Fruit fly (Drosophila melanogaster) whole organism, embryonic: Measurements from ENCODE around the gene CG13842.
A peak's percentile ranks its signal among the peaks of the same experiment; 100 is the strongest.

Source experiments
- Antp ChIP-seq: fragments of 200-800 bp; sonication (Bioruptor generic); optimal IDR thresholded peaks from 3 replicates; lab custom pipeline; 2016; ENCODE audit warnings: missing biosample characterization, missing genetic modification characterization
- Atf6 ChIP-seq: fragments of 200-800 bp; sonication (Bioruptor generic); IDR thresholded peaks from 2 replicates; pipeline ENCODE4 v1.3.6; 2022; ENCODE audit warnings: missing biosample characterization, missing genetic modification characterization
- BEAF-32 ChIP-seq: fragments of 200-800 bp; sonication (Bioruptor generic); optimal IDR thresholded peaks from 3 replicates; lab custom pipeline; 2017; ENCODE audit warnings: missing biosample characterization, missing genetic modification characterization, mild to moderate bottlenecking, moderate library complexity, missing genetic modification reagents
- CG10366 ChIP-seq: fragments of 200-800 bp; sonication (Bioruptor generic); IDR thresholded peaks from 2 replicates; pipeline ENCODE4 v1.3.6; 2022; ENCODE audit warnings: missing biosample characterization, missing genetic modification characterization
- CG10431 ChIP-seq: fragments of 200-800 bp; sonication (Bioruptor generic); optimal IDR thresholded peaks from 3 replicates; lab custom pipeline; 2018; ENCODE audit warnings: missing biosample characterization, mild to moderate bottlenecking, missing genetic modification characterization
- CG10543 ChIP-seq: fragments of 200-800 bp; sonication (Bioruptor generic); optimal IDR thresholded peaks from 3 replicates; lab custom pipeline; 2017; ENCODE audit warnings: missing biosample characterization, mild to moderate bottlenecking, missing genetic modification characterization, moderate library complexity
- CG10565 ChIP-seq: fragments of 200-800 bp; sonication (Bioruptor generic); optimal IDR thresholded peaks from 3 replicates; lab custom pipeline; 2016; ENCODE audit warnings: missing biosample characterization, mild to moderate bottlenecking, missing genetic modification characterization
- CG11093 ChIP-seq: fragments of 200-800 bp; sonication (Bioruptor generic); IDR thresholded peaks from 3 replicates; pipeline ENCODE4 v1.3.6; 2022; ENCODE audit warnings: missing biosample characterization, missing genetic modification characterization
- CG12659 ChIP-seq: fragments of 200-800 bp; sonication (Bioruptor generic); optimal IDR thresholded peaks from 3 replicates; lab custom pipeline; 2017; ENCODE audit warnings: mild to moderate bottlenecking, missing biosample characterization, missing genetic modification reagents, missing genetic modification characterization
- CG14014 ChIP-seq: fragments of 200-800 bp; sonication (Bioruptor generic); IDR thresholded peaks from 2 replicates; pipeline ENCODE4 v1.3.6; 2022; ENCODE audit warnings: missing biosample characterization, missing genetic modification characterization
- CG15269 ChIP-seq: fragments of 200-800 bp; sonication (Bioruptor generic); optimal IDR thresholded peaks from 2 replicates; lab custom pipeline; 2018; ENCODE audit warnings: missing biosample characterization, mild to moderate bottlenecking, missing genetic modification characterization, moderate library complexity
- CG15479 ChIP-seq: fragments of 200-800 bp; sonication (Bioruptor generic); optimal IDR thresholded peaks from 3 replicates; lab custom pipeline; 2019; ENCODE audit warnings: missing biosample characterization, mild to moderate bottlenecking, missing genetic modification characterization, moderate library complexity
- CG15601 ChIP-seq: fragments of 200-800 bp; sonication (Bioruptor generic); optimal IDR thresholded peaks from 3 replicates; lab custom pipeline; 2019; ENCODE audit warnings: missing biosample characterization, mild to moderate bottlenecking, missing genetic modification characterization, moderate library complexity
- CG17912 ChIP-seq: fragments of 200-800 bp; sonication (Bioruptor generic); optimal IDR thresholded peaks from 2 replicates; lab custom pipeline; 2018; ENCODE audit warnings: missing biosample characterization, mild to moderate bottlenecking, missing genetic modification characterization
- CG1792 ChIP-seq: fragments of 200-800 bp; sonication (Bioruptor generic); optimal IDR thresholded peaks from 2 replicates; lab custom pipeline; 2016; ENCODE audit warnings: missing biosample characterization, missing genetic modification characterization
- CG18599 ChIP-seq: fragments of 200-800 bp; sonication (Bioruptor generic); optimal IDR thresholded peaks from 3 replicates; lab custom pipeline; 2017; ENCODE audit warnings: missing biosample characterization, missing genetic modification characterization, mild to moderate bottlenecking, moderate library complexity, missing genetic modification reagents
- CG18619 ChIP-seq: fragments of 200-800 bp; sonication (Bioruptor generic); optimal IDR thresholded peaks from 3 replicates; lab custom pipeline; 2017; ENCODE audit warnings: missing biosample characterization, mild to moderate bottlenecking, missing genetic modification characterization
- CG2199 ChIP-seq: fragments of 200-800 bp; sonication (Bioruptor generic); IDR thresholded peaks from 3 replicates; pipeline ENCODE4 v1.3.6; 2022; ENCODE audit warnings: missing biosample characterization, missing genetic modification characterization
- CG3065 ChIP-seq: fragments of 200-800 bp; sonication (Bioruptor generic); optimal IDR thresholded peaks from 2 replicates; lab custom pipeline; 2016; ENCODE audit warnings: missing biosample characterization, missing genetic modification characterization
- CG33557 ChIP-seq: fragments of 200-800 bp; sonication (Bioruptor generic); optimal IDR thresholded peaks from 2 replicates; lab custom pipeline; 2019; ENCODE audit warnings: missing biosample characterization, mild to moderate bottlenecking, missing genetic modification characterization, moderate library complexity
- CG4282 ChIP-seq: fragments of 200-800 bp; sonication (Bioruptor generic); optimal IDR thresholded peaks from 2 replicates; lab custom pipeline; 2016; ENCODE audit warnings: missing biosample characterization, missing genetic modification characterization
- CG4854 ChIP-seq: fragments of 200-800 bp; sonication (Bioruptor generic); optimal IDR thresholded peaks from 2 replicates; lab custom pipeline; 2016; ENCODE audit warnings: missing biosample characterization, missing genetic modification characterization, inconsistent platforms
- CG7372 ChIP-seq: fragments of 200-800 bp; sonication (Bioruptor generic); IDR thresholded peaks from 2 replicates; pipeline ENCODE4 v1.3.6; 2022; ENCODE audit warnings: missing biosample characterization, missing genetic modification characterization
- CG7556 ChIP-seq: fragments of 200-800 bp; sonication (Bioruptor generic); optimal IDR thresholded peaks from 2 replicates; lab custom pipeline; 2017; ENCODE audit warnings: missing biosample characterization, mild to moderate bottlenecking, missing genetic modification characterization
- CG7928 ChIP-seq: fragments of 200-800 bp; sonication (Bioruptor generic); optimal IDR thresholded peaks from 2 replicates; lab custom pipeline; 2017; ENCODE audit warnings: missing biosample characterization, mild to moderate bottlenecking, missing genetic modification characterization
- CG8359 ChIP-seq: fragments of 200-800 bp; sonication (Bioruptor generic); optimal IDR thresholded peaks from 2 replicates; lab custom pipeline; 2017; ENCODE audit warnings: missing biosample characterization, mild to moderate bottlenecking, missing genetic modification characterization, borderline replicate concordance
- Fer2 ChIP-seq: fragments of 200-800 bp; sonication (Bioruptor generic); optimal IDR thresholded peaks from 2 replicates; lab custom pipeline; 2018; ENCODE audit warnings: missing biosample characterization, mild to moderate bottlenecking, missing genetic modification characterization, moderate library complexity
- Gsc ChIP-seq: fragments of 200-800 bp; sonication (Bioruptor generic); IDR thresholded peaks from 2 replicates; pipeline ENCODE4 v1.3.6; 2022; ENCODE audit warnings: missing biosample characterization, missing genetic modification characterization
- Hmx ChIP-seq: fragments of 200-800 bp; sonication (Bioruptor generic); optimal IDR thresholded peaks from 2 replicates; lab custom pipeline; 2016; ENCODE audit warnings: missing biosample characterization, missing genetic modification characterization
- Hr78 ChIP-seq, 2 experiments: fragments of 200-800 bp in 1 of 2; fragments of >200 bp in 1 of 2; sonication (Bioruptor generic) in 1 of 2; optimal IDR thresholded peaks; 2 replicates each; lab custom pipeline; 2017 to 2019; ENCODE audit warnings: missing biosample characterization in 2 of 2, missing genetic modification characterization in 2 of 2, mild to moderate bottlenecking in 1 of 2, moderate library complexity in 1 of 2
- Lim3 ChIP-seq: fragments of 200-800 bp; sonication (Bioruptor generic); IDR thresholded peaks from 2 replicates; pipeline ENCODE4 v1.3.6; 2022; ENCODE audit warnings: missing biosample characterization, missing genetic modification characterization
- Opbp ChIP-seq: fragments of 200-800 bp; sonication (Bioruptor generic); IDR thresholded peaks from 3 replicates; pipeline ENCODE4 v1.3.6; 2022; ENCODE audit warnings: missing biosample characterization, missing genetic modification characterization; ENCODE audit not compliant: partially characterized antibody
- Scr ChIP-seq: fragments of 200-800 bp; sonication (Bioruptor generic); IDR thresholded peaks from 2 replicates; pipeline ENCODE4 v1.3.6; 2022; ENCODE audit warnings: missing biosample characterization, missing genetic modification characterization; ENCODE audit not compliant: partially characterized antibody
- aop ChIP-seq: fragments of 200-800 bp; sonication (Bioruptor generic); IDR thresholded peaks from 2 replicates; pipeline ENCODE4 v1.3.6; 2022; ENCODE audit warnings: missing biosample characterization, missing genetic modification characterization
- cato ChIP-seq: fragments of 200-800 bp; sonication (Bioruptor generic); optimal IDR thresholded peaks from 2 replicates; lab custom pipeline; 2016; ENCODE audit warnings: missing biosample characterization, missing genetic modification characterization, borderline replicate concordance
- dpn ChIP-seq, 2 experiments: fragments of 200-800 bp; sonication (Bioruptor generic); optimal IDR thresholded peaks; 3 replicates each; lab custom pipeline; 2016; ENCODE audit warnings: missing biosample characterization in 2 of 2, missing genetic modification characterization in 2 of 2
- ems ChIP-seq: fragments of 200-800 bp; sonication (Bioruptor generic); optimal IDR thresholded peaks from 3 replicates; lab custom pipeline; 2016; ENCODE audit warnings: missing biosample characterization, missing genetic modification characterization
- esg ChIP-seq: fragments of 200-800 bp; sonication (Bioruptor generic); conservative IDR thresholded peaks from 2 replicates; pipeline ENCODE4 v1.3.6; 2022; ENCODE audit warnings: missing biosample characterization, missing genetic modification characterization
- grn ChIP-seq: fragments of 200-800 bp; sonication (Bioruptor generic); optimal IDR thresholded peaks from 3 replicates; lab custom pipeline; 2017; ENCODE audit warnings: missing biosample characterization, missing genetic modification characterization
- gsb-n ChIP-seq: fragments of 200-800 bp; sonication (Bioruptor generic); optimal IDR thresholded peaks from 3 replicates; lab custom pipeline; 2018; ENCODE audit warnings: missing biosample characterization, mild to moderate bottlenecking, missing genetic modification characterization
- gt ChIP-seq: fragments of 200-800 bp; sonication (Bioruptor generic); IDR thresholded peaks from 2 replicates; pipeline ENCODE4 v1.3.6; 2022; ENCODE audit warnings: missing biosample characterization, missing genetic modification characterization
- lab ChIP-seq: fragments of 200-800 bp; sonication (Bioruptor generic); optimal IDR thresholded peaks from 3 replicates; lab custom pipeline; 2017; ENCODE audit warnings: missing biosample characterization, missing genetic modification characterization, mild to moderate bottlenecking, moderate library complexity, missing genetic modification reagents
- lmd ChIP-seq: fragments of 200-800 bp; sonication (Bioruptor generic); IDR thresholded peaks from 2 replicates; pipeline ENCODE4 v1.3.6; 2022; ENCODE audit warnings: missing biosample characterization, missing genetic modification characterization
- oc ChIP-seq: fragments of 200-800 bp; sonication (Bioruptor generic); optimal IDR thresholded peaks from 2 replicates; lab custom pipeline; 2018; ENCODE audit warnings: missing biosample characterization, mild to moderate bottlenecking, missing genetic modification characterization, moderate library complexity
- onecut ChIP-seq: fragments of 200-800 bp; sonication (Bioruptor generic); IDR thresholded peaks from 2 replicates; pipeline ENCODE4 v1.3.6; 2022; ENCODE audit warnings: missing biosample characterization, missing genetic modification characterization
- prd ChIP-seq, 3 experiments: fragments of >200 bp in 2 of 3; fragments of 200-800 bp in 1 of 3; sonication (Bioruptor generic) in 1 of 3; optimal IDR thresholded peaks in 2 of 3; IDR thresholded peaks in 1 of 3; 2 replicates in 2 of 3; 3 replicates in 1 of 3; pipeline versions ENCODE4 v1.3.6 to Lab custom; 2017 to 2022; ENCODE audit warnings: missing biosample characterization in 1 of 3, missing genetic modification characterization in 1 of 3
- row ChIP-seq: fragments of 200-800 bp; sonication (Bioruptor generic); IDR thresholded peaks from 3 replicates; pipeline ENCODE4 v1.3.6; 2022; ENCODE audit warnings: missing biosample characterization, missing genetic modification characterization
- sens ChIP-seq: fragments of 200-800 bp; sonication (Bioruptor generic); peaks from one replicate; lab custom pipeline; 2016; ENCODE audit warnings: missing biosample characterization, missing genetic modification characterization
- sisA ChIP-seq: fragments of 200-800 bp; sonication (Bioruptor generic); IDR thresholded peaks from 2 replicates; pipeline ENCODE4 v1.3.6; 2022; ENCODE audit warnings: missing biosample characterization, missing genetic modification characterization
- sug ChIP-seq: fragments of 200-800 bp; optimal IDR thresholded peaks from 2 replicates; lab custom pipeline; 2019; ENCODE audit warnings: missing biosample characterization, mild to moderate bottlenecking, missing genetic modification characterization, moderate library complexity
- unc-4 ChIP-seq: fragments of 200-800 bp; sonication (Bioruptor generic); IDR thresholded peaks from 2 replicates; pipeline ENCODE4 v1.3.6; 2022; ENCODE audit warnings: missing biosample characterization, missing genetic modification characterization; ENCODE audit not compliant: partially characterized antibody
- usp ChIP-seq: fragments of >200 bp; optimal IDR thresholded peaks from 2 replicates; lab custom pipeline; 2017; ENCODE audit warnings: missing biosample characterization, missing genetic modification characterization

CG13842 gene

DNA sequence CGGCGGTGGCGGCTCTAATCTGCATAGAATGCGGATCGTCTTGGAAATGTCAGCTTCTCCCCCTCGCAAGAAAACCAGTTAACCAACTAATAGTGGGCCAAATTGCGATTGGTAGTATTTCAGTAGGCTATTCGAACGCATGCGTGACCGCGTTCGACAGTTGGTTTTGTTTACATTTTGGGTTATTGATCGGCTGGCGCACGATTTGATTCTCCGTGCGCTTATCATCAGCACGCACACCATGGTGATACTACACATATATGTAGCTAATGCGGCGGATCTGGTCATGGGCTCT is 46.5 kb upstream of the CG13842 start (continued):
- TF ChIP-seq CG17912 (GFP tag; lab: Kevin White, UChicago) (no peak), CG4282 (GFP tag; lab: Kevin White, UChicago) (no peak), dpn (GFP tag; optimal IDR thresholded peaks at IDR 0.05; lab: Kevin White, UChicago) (no peak), lmd (no peak), gt (GFP tag; lab: Robert Waterston, UW) (no peak), prd (optimal IDR thresholded peaks at IDR 0.05; lab: Kevin White, UChicago) (no peak), prd (GFP tag; IDR thresholded peaks at IDR 0.05; lab: Robert Waterston, UW) (no peak), aop (GFP tag; lab: Robert Waterston, UW) (no peak), CG14014 (GFP tag; lab: Robert Waterston, UW) (no peak), CG12659 (GFP tag; lab: Kevin White, UChicago) (no peak), ems (GFP tag; lab: Kevin White, UChicago) (no peak), CG15269 (tag; lab: Kevin White, UChicago) (no peak), gsb-n (tag; lab: Kevin White, UChicago) (no peak), sisA (no peak), CG11093 (GFP tag; lab: Robert Waterston, UW) (no peak), CG18619 (GFP tag; lab: Kevin White, UChicago) (no peak), CG10431 (GFP tag; lab: Kevin White, UChicago) (no peak), usp (GFP tag; lab: Kevin White, UChicago) (no peak), grn (peak; percentile 4), oc (no peak), CG7556 (GFP tag; lab: Kevin White, UChicago) (no peak), CG3065 (no peak), CG7928 (GFP tag; lab: Kevin White, UChicago) (no peak), sug (tag; lab: Kevin White, UChicago) (peak; percentile 71), CG18599 (no peak), CG10366 (GFP tag; lab: Robert Waterston, UW) (no peak), CG7372 (GFP tag; lab: Robert Waterston, UW) (no peak), Hmx (GFP tag; lab: Kevin White, UChicago) (no peak), Opbp (GFP tag; lab: Robert Waterston, UW) (no peak), Antp (GFP tag; lab: Kevin White, UChicago) (no peak), CG33557 (GFP tag; lab: Kevin White, UChicago) (no peak), Lim3 (GFP tag; lab: Robert Waterston, UW) (no peak), Hr78 (GFP tag; optimal IDR thresholded peaks at IDR 0.05; lab: Kevin White, UChicago) (peak in 1 of 2 experiments; percentile 25), lab (no peak), esg (GFP tag; lab: Robert Waterston, UW) (no peak), CG10543 (no peak), CG15601 (tag; lab: Kevin White, UChicago) (no peak), CG4854 (no peak), unc-4 (GFP tag; lab: Robert Waterston, UW) (no peak), cato (GFP tag; lab: Kevin White, UChicago) (no peak), CG15479 (GFP tag; lab: Kevin White, UChicago) (no peak), onecut (peak; percentile 72)

- TF ChIP-seq Fer2 (tag; lab: Kevin White, UChicago) (no peak), CG8359 (no peak), row (GFP tag; lab: Robert Waterston, UW) (peak; percentile 27; the same call in 1 of the 3 replicates), CG18599 (peak; percentile 21), Scr (GFP tag; lab: Robert Waterston, UW) (no peak), Atf6 (GFP tag; lab: Robert Waterston, UW) (no peak), BEAF-32 (GFP tag; lab: Kevin White, UChicago) (no peak), Gsc (GFP tag; lab: Robert Waterston, UW) (no peak), CG2199 (GFP tag; lab: Robert Waterston, UW) (0 out of 3 replicates have a peak, but pooled peaks have one; percentile 29), CG1792 (GFP tag; lab: Kevin White, UChicago) (no peak), sens (GFP tag; lab: Kevin White, UChicago) (peak; percentile 37), CG7928 (GFP tag; lab: Kevin White, UChicago) (peak; percentile 73), CG10565 (GFP tag; lab: Kevin White, UChicago) (no peak), sug (tag; lab: Kevin White, UChicago) (no peak)
Measured at dm6 chr3R:22752929-22753328, 45.9 kb upstream of the CG13842 start.
